Fruit fly (Drosophila melanogaster) whole organism, wandering third instar larva: Measurements from ENCODE around the gene Ntf-2r.
A peak's percentile ranks its signal among the peaks of the same experiment; 100 is the strongest.

Source experiments
- Abd-B ChIP-seq: fragments of >200 bp; optimal IDR thresholded peaks from 2 replicates; lab custom pipeline; 2017; ENCODE audit warnings: missing biosample characterization, missing genetic modification characterization
- CG32264 ChIP-seq: fragments of 200-800 bp; sonication (Bioruptor generic); optimal IDR thresholded peaks from 2 replicates; lab custom pipeline; 2016; ENCODE audit warnings: missing biosample characterization, missing genetic modification characterization
- CG9705 ChIP-seq: fragments of 200-800 bp; sonication (Bioruptor generic); optimal IDR thresholded peaks from 2 replicates; lab custom pipeline; 2018; ENCODE audit warnings: missing biosample characterization, mild to moderate bottlenecking, missing genetic modification characterization
- CrebA ChIP-seq: fragments of 200-800 bp; sonication (Bioruptor generic); optimal IDR thresholded peaks from 2 replicates; lab custom pipeline; 2016; ENCODE audit warnings: missing biosample characterization, mild to moderate bottlenecking, missing genetic modification characterization, borderline replicate concordance
- Dfd ChIP-seq: fragments of >200 bp; optimal IDR thresholded peaks from 2 replicates; lab custom pipeline; 2017; ENCODE audit warnings: missing biosample characterization, missing genetic modification characterization
- Dif ChIP-seq: fragments of 200-275, 200-300 bp; sonication (Bioruptor generic); optimal IDR thresholded peaks from 2 replicates; lab custom pipeline; 2018; ENCODE audit warnings: missing biosample characterization, missing genetic modification characterization; ENCODE audit not compliant: partially characterized antibody
- GATAd ChIP-seq: sonication (Bioruptor generic); optimal IDR thresholded peaks from 2 replicates; lab custom pipeline; 2016; ENCODE audit warnings: missing biosample characterization, missing genetic modification characterization
- HLH106 ChIP-seq: fragments of 200-800 bp; optimal IDR thresholded peaks from 3 replicates; lab custom pipeline; 2019; ENCODE audit warnings: missing biosample characterization, mild to moderate bottlenecking, missing genetic modification characterization, moderate library complexity
- Hnf4 ChIP-seq: fragments of 200-800 bp; sonication (Bioruptor generic); optimal IDR thresholded peaks from 2 replicates; lab custom pipeline; 2016; ENCODE audit warnings: missing biosample characterization, mild to moderate bottlenecking, missing genetic modification characterization
- Hr78 ChIP-seq: fragments of >200 bp; optimal IDR thresholded peaks from 2 replicates; lab custom pipeline; 2017; ENCODE audit warnings: missing biosample characterization, missing genetic modification characterization
- Hr83 ChIP-seq: fragments of 200-300 bp; sonication (Bioruptor generic); optimal IDR thresholded peaks from 2 replicates; lab custom pipeline; 2016; ENCODE audit warnings: missing biosample characterization, mild to moderate bottlenecking, missing genetic modification characterization, moderate library complexity; ENCODE audit not compliant: poor library complexity, severe bottlenecking
- Jra ChIP-seq: sonication (Bioruptor generic); optimal IDR thresholded peaks from 2 replicates; lab custom pipeline; 2016; ENCODE audit warnings: missing biosample characterization, missing genetic modification characterization
- Mio ChIP-seq: sonication (Bioruptor generic); optimal IDR thresholded peaks from 2 replicates; lab custom pipeline; 2016; ENCODE audit warnings: missing biosample characterization, missing genetic modification characterization
- Myc ChIP-seq: fragments of >200 bp; optimal IDR thresholded peaks from 2 replicates; lab custom pipeline; 2017
- N ChIP-seq: fragments of >200 bp; optimal IDR thresholded peaks from 2 replicates; lab custom pipeline; 2018; ENCODE audit warnings: missing biosample characterization, missing external identifiers, missing genetic modification characterization
- OdsH ChIP-seq: fragments of 200-800 bp; sonication (Bioruptor generic); optimal IDR thresholded peaks from 2 replicates; lab custom pipeline; 2016; ENCODE audit warnings: missing biosample characterization, mild to moderate bottlenecking, missing genetic modification characterization
- Rel ChIP-seq, 2 experiments: fragments of 200-800 bp; sonication (Bioruptor generic) in 1 of 2; optimal IDR thresholded peaks; 2 replicates in 1 of 2; 3 replicates in 1 of 2; lab custom pipeline; 2016 to 2019; ENCODE audit warnings: mild to moderate bottlenecking in 2 of 2, missing biosample characterization in 2 of 2, missing genetic modification characterization in 2 of 2, moderate library complexity in 1 of 2
- Sp1 ChIP-seq: fragments of 200-800 bp; sonication (Bioruptor generic); optimal IDR thresholded peaks from 3 replicates; lab custom pipeline; 2019; ENCODE audit warnings: missing biosample characterization, mild to moderate bottlenecking, missing genetic modification characterization, moderate library complexity
- Vsx2 ChIP-seq: fragments of 200-300, 225-300 bp; sonication (Bioruptor generic); optimal IDR thresholded peaks from 2 replicates; lab custom pipeline; 2018; ENCODE audit warnings: missing biosample characterization, missing genetic modification characterization; ENCODE audit not compliant: partially characterized antibody
- br ChIP-seq: fragments of 200-800 bp; sonication (Bioruptor generic); optimal IDR thresholded peaks from 2 replicates; lab custom pipeline; 2016; ENCODE audit warnings: missing biosample characterization, missing genetic modification characterization
- brk ChIP-seq: fragments of 200-800 bp; sonication (Bioruptor generic); optimal IDR thresholded peaks from 2 replicates; lab custom pipeline; 2016; ENCODE audit warnings: missing biosample characterization, mild to moderate bottlenecking, missing genetic modification characterization
- dl ChIP-seq, 2 experiments: fragments of 175-275, 200-275 bp in 1 of 2; fragments of 200-275 bp in 1 of 2; sonication (Bioruptor generic); optimal IDR thresholded peaks; lab custom pipeline; 2018; ENCODE audit warnings: mild to moderate bottlenecking in 2 of 2, missing biosample characterization in 2 of 2, missing genetic modification characterization in 2 of 2, moderate library complexity in 2 of 2; ENCODE audit not compliant: partially characterized antibody in 2 of 2, insufficient read depth in 1 of 2
- dmrt93B ChIP-seq: fragments of 200-800 bp; sonication (Bioruptor generic); optimal IDR thresholded peaks from 2 replicates; lab custom pipeline; 2018; ENCODE audit warnings: missing biosample characterization, mild to moderate bottlenecking, missing genetic modification characterization
- dsf ChIP-seq: sonication (Bioruptor generic); optimal IDR thresholded peaks from 2 replicates; lab custom pipeline; 2016; ENCODE audit warnings: missing biosample characterization, missing genetic modification characterization, borderline replicate concordance
- ey ChIP-seq: fragments of 200-800 bp; sonication (Bioruptor generic); optimal IDR thresholded peaks from 2 replicates; lab custom pipeline; 2016; ENCODE audit warnings: missing biosample characterization, missing genetic modification characterization
- foxo ChIP-seq, 2 experiments: fragments of 200-800 bp; sonication (Bioruptor generic); optimal IDR thresholded peaks; 2 replicates in 1 of 2; 3 replicates in 1 of 2; lab custom pipeline; 2016 to 2017; ENCODE audit warnings: missing biosample characterization in 2 of 2, missing genetic modification characterization in 2 of 2
- fru ChIP-seq: fragments of 200-800 bp; sonication (Bioruptor generic); optimal IDR thresholded peaks from 3 replicates; lab custom pipeline; 2016; ENCODE audit warnings: missing biosample characterization, mild to moderate bottlenecking, missing genetic modification characterization
- h ChIP-seq: fragments of 200-800 bp; sonication (Bioruptor generic); optimal IDR thresholded peaks from 3 replicates; lab custom pipeline; 2016; ENCODE audit warnings: missing biosample characterization, mild to moderate bottlenecking, missing genetic modification characterization
- jim ChIP-seq: fragments of 175-275, 200-325 bp; sonication (Bioruptor generic); optimal IDR thresholded peaks from 2 replicates; lab custom pipeline; 2016; ENCODE audit warnings: missing biosample characterization, mild to moderate bottlenecking, missing genetic modification characterization
- lola ChIP-seq: fragments of >200 bp; optimal IDR thresholded peaks from 2 replicates; lab custom pipeline; 2017; ENCODE audit warnings: missing biosample characterization, missing genetic modification characterization
- pan ChIP-seq: fragments of >200 bp; optimal IDR thresholded peaks from 2 replicates; lab custom pipeline; 2017
- psq ChIP-seq: fragments of 200-800 bp; sonication (Bioruptor generic); optimal IDR thresholded peaks from 3 replicates; lab custom pipeline; 2017; ENCODE audit warnings: missing biosample characterization, mild to moderate bottlenecking, missing genetic modification characterization, moderate library complexity
- rgr ChIP-seq: fragments of 200-800 bp; sonication (Bioruptor generic); optimal IDR thresholded peaks from 3 replicates; lab custom pipeline; 2016; ENCODE audit warnings: missing biosample characterization, mild to moderate bottlenecking, missing genetic modification characterization
- sage ChIP-seq: fragments of 200-800 bp; sonication (Bioruptor generic); optimal IDR thresholded peaks from 2 replicates; lab custom pipeline; 2016; ENCODE audit warnings: missing biosample characterization, mild to moderate bottlenecking, missing genetic modification characterization
- sv ChIP-seq: fragments of 200-800 bp; sonication (Bioruptor generic); optimal IDR thresholded peaks from 3 replicates; lab custom pipeline; 2016; ENCODE audit warnings: missing biosample characterization, missing genetic modification characterization
- tai ChIP-seq: sonication (Bioruptor generic); optimal IDR thresholded peaks from 2 replicates; lab custom pipeline; 2016; ENCODE audit warnings: missing biosample characterization, missing genetic modification characterization
- usp ChIP-seq: fragments of >200 bp; optimal IDR thresholded peaks from 2 replicates; lab custom pipeline; 2017; ENCODE audit warnings: missing biosample characterization, missing genetic modification characterization
- woc ChIP-seq: sonication (Bioruptor generic); optimal IDR thresholded peaks from 2 replicates; lab custom pipeline; 2016; ENCODE audit warnings: missing biosample characterization, mild to moderate bottlenecking, missing genetic modification characterization

The Ntf-2r gene

DNA sequence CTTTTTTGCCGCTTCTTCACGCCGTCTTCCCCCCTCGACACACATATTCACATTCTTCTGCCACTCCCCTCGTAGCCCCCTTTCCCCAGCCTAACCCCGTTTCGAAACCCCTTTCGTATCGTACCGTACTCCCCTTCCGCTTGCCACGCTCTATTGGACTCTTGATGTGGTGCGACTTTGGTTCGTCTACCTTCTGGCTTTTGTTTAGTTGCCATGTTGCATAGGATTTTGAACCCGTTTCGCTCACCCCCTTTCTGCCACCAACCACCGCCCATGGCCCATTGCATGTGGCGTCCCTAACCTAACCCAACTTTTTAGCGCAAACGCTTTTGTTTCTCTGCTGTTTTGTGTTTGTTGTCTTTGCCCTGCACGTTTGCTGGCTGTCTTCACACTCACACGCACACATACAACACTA is 9.7 kb downstream of the Ntf-2r start:
- TF ChIP-seq Rel (GFP tag; optimal IDR thresholded peaks at IDR 0.05; lab: Kevin White, UChicago) (no peak), Rel (tag; optimal IDR thresholded peaks at IDR 0.05; lab: Kevin White, UChicago) (peak; percentile 50), h (GFP tag; lab: Kevin White, UChicago) (no peak), Dfd (GFP tag; lab: Kevin White, UChicago) (no peak), foxo (GFP tag; optimal IDR thresholded peaks at IDR 0.05; lab: Kevin White, UChicago) (peak in 1 of 2 experiments; percentile 13), Mio (GFP tag; lab: Kevin White, UChicago) (no peak), ey (GFP tag; lab: Kevin White, UChicago) (peak; percentile 18), Hnf4 (GFP tag; lab: Kevin White, UChicago) (peak; percentile 47), lola (GFP tag; lab: Kevin White, UChicago) (no peak), jim (GFP tag; lab: Kevin White, UChicago) (no peak), GATAd (no peak), Jra (GFP tag; lab: Kevin White, UChicago) (no peak), psq (GFP tag; lab: Kevin White, UChicago) (peak; percentile 92), sv (GFP tag; lab: Kevin White, UChicago) (no peak)

dm6 chr2L:18465402-18466201 is 11.2 kb downstream of the Ntf-2r start:
- TF ChIP-seq psq (GFP tag; lab: Kevin White, UChicago) (peak; percentile 79), dl (GFP tag; optimal IDR thresholded peaks at IDR 0.05; lab: Kevin White, UChicago; ENCODE audit: insufficient read depth in 1 of 2, partially characterized antibody in 2 of 2) (no peak), Jra (GFP tag; lab: Kevin White, UChicago) (no peak), Hr83 (GFP tag; lab: Kevin White, UChicago) (peak; percentile 14), tai (no peak), br (GFP tag; lab: Kevin White, UChicago) (peak; percentile 39), Rel (GFP tag; optimal IDR thresholded peaks at IDR 0.05; lab: Kevin White, UChicago) (no peak), Rel (tag; optimal IDR thresholded peaks at IDR 0.05; lab: Kevin White, UChicago) (peak; percentile 19), Hnf4 (GFP tag; lab: Kevin White, UChicago) (peak; percentile 14), lola (GFP tag; lab: Kevin White, UChicago) (no peak), Mio (GFP tag; lab: Kevin White, UChicago) (no peak), dsf (no peak), fru (GFP tag; lab: Kevin White, UChicago) (peak; percentile 61), Dfd (GFP tag; lab: Kevin White, UChicago) (peak; percentile 54), h (GFP tag; lab: Kevin White, UChicago) (peak; percentile 63), dmrt93B (no peak), HLH106 (tag; lab: Kevin White, UChicago) (peak; percentile 65), brk (GFP tag; lab: Kevin White, UChicago) (peak; percentile 25), N (GFP tag; lab: Kevin White, UChicago) (no peak), GATAd (no peak), foxo (GFP tag; optimal IDR thresholded peaks at IDR 0.05; lab: Kevin White, UChicago) (peak in 1 of 2 experiments; percentile 76), woc (peak; percentile 23), Sp1 (GFP tag; lab: Kevin White, UChicago) (peak; percentile 65), CrebA (no peak), jim (GFP tag; lab: Kevin White, UChicago) (no peak), CG9705 (GFP tag; lab: Kevin White, UChicago) (no peak), Myc (no peak), Hr78 (no peak), ey (GFP tag; lab: Kevin White, UChicago) (peak; percentile 45), CG32264 (GFP tag; lab: Kevin White, UChicago) (peak; percentile 27), pan (lab: Kevin White, UChicago) (no peak), OdsH (peak; percentile 72), usp (GFP tag; lab: Kevin White, UChicago) (no peak), sv (GFP tag; lab: Kevin White, UChicago) (no peak), rgr (GFP tag; lab: Kevin White, UChicago) (peak; percentile 39), sage (GFP tag; lab: Kevin White, UChicago) (peak; percentile 4), Vsx2 (GFP tag; lab: Kevin White, UChicago) (peak; percentile 3), Dif (no peak), Abd-B (GFP tag; lab: Kevin White, UChicago) (no peak)
- TF ChIP-seq, all 38 proteins: peak for 19
